Worm (Caenorhabditis elegans): ENCODE measurements around the gene ubc-22.

The ubc-22 gene

ce11 chrX:8853524-8853923, 15.4 kb downstream of the ubc-22 start, which contains the start of gene sprp-4:
Gene sprp-4 (minus strand): TSS chrX:8853624.
- no peak for TF ChIP-seq ztf-4 (tag; optimal IDR thresholded peaks at IDR 0.05)
- TF ChIP-seq zag-1 (tag; optimal IDR thresholded peaks at IDR 0.05), result no peak
- no peak for TF ChIP-seq gmeb-1 (tag; optimal IDR thresholded peaks at IDR 0.05)
- TF ChIP-seq egl-27 (tag; optimal IDR thresholded peaks at IDR 0.05), result no peak
- TF ChIP-seq nhr-77 (tag; optimal IDR thresholded peaks at IDR 0.05), result no peak
- no peak for TF ChIP-seq nhr-21 (tag; optimal IDR thresholded peaks at IDR 0.05)
- TF ChIP-seq sem-4 (tag; optimal IDR thresholded peaks at IDR 0.05), result no peak
- no peak for TF ChIP-seq ceh-16 (tag; optimal IDR thresholded peaks at IDR 0.05)
- TF ChIP-seq R02D3.7 (tag; optimal IDR thresholded peaks at IDR 0.05), result no peak
- TF ChIP-seq elt-3 (tag; optimal IDR thresholded peaks at IDR 0.05), result no peak
- no peak for TF ChIP-seq ztf-1 (GFP tag; conservative IDR thresholded peaks at IDR 0.05)
- no peak for TF ChIP-seq unc-55 (GFP tag; optimal IDR thresholded peaks at IDR 0.05)
- no peak for TF ChIP-seq nhr-237 (tag; optimal IDR thresholded peaks at IDR 0.05)
- no peak for TF ChIP-seq lin-11 (tag; optimal IDR thresholded peaks at IDR 0.05)
- TF ChIP-seq C34F6.9 (tag; optimal IDR thresholded peaks at IDR 0.05), result no peak
- no peak for TF ChIP-seq lsy-2 (tag; optimal IDR thresholded peaks at IDR 0.05)
- TF ChIP-seq lin-13 (GFP tag; optimal IDR thresholded peaks at IDR 0.05), result no peak
- TF ChIP-seq ZK546.5 (tag; optimal IDR thresholded peaks at IDR 0.05), result no peak
- TF ChIP-seq mab-5 (tag; optimal IDR thresholded peaks at IDR 0.05), result no peak
- no peak for TF ChIP-seq nhr-6 (tag; optimal IDR thresholded peaks at IDR 0.05)

ce11 chrX:8846447-8847237, 22.3 kb downstream of the ubc-22 start, which contains the start of gene C28G1.10:
Gene C28G1.10 (plus strand): TSS chrX:8847122.
- no peak for TF ChIP-seq nhr-23 (tag; optimal IDR thresholded peaks at IDR 0.05)
- TF ChIP-seq mdl-1 (tag; optimal IDR thresholded peaks at IDR 0.05), result no peak
- peak; percentile 23 for TF ChIP-seq crh-2 (tag; optimal IDR thresholded peaks at IDR 0.05)
- no peak for TF ChIP-seq lin-13 (GFP tag; optimal IDR thresholded peaks at IDR 0.05)
- TF ChIP-seq mbf-1 (tag; optimal IDR thresholded peaks at IDR 0.05), result no peak
- no peak for TF ChIP-seq snpc-4 (tag; optimal IDR thresholded peaks at IDR 0.05)
- no peak for TF ChIP-seq zag-1 (tag; optimal IDR thresholded peaks at IDR 0.05)
- TF ChIP-seq nhr-237 (tag; optimal IDR thresholded peaks at IDR 0.05), result no peak
- no peak for TF ChIP-seq R02D3.7 (tag; optimal IDR thresholded peaks at IDR 0.05)
- TF ChIP-seq peb-1 (tag; optimal IDR thresholded peaks at IDR 0.05), result no peak
- no peak for TF ChIP-seq skn-1 (tag; optimal IDR thresholded peaks at IDR 0.05)
- no peak for TF ChIP-seq F13H6.1 (tag; optimal IDR thresholded peaks at IDR 0.05)
- no peak for TF ChIP-seq lin-11 (tag; optimal IDR thresholded peaks at IDR 0.05)
- TF ChIP-seq Y55F3AM.14 (GFP tag; optimal IDR thresholded peaks at IDR 0.05), result no peak
- no peak for TF ChIP-seq unc-62 (GFP tag; optimal IDR thresholded peaks at IDR 0.05)
- peak; percentile 37 for TF ChIP-seq nhr-21 (tag; optimal IDR thresholded peaks at IDR 0.05)
- peak; percentile 21 for TF ChIP-seq gmeb-1 (tag; optimal IDR thresholded peaks at IDR 0.05)
- no peak for TF ChIP-seq nhr-129 (tag; optimal IDR thresholded peaks at IDR 0.05)
- TF ChIP-seq C34F6.9 (tag; optimal IDR thresholded peaks at IDR 0.05), result no peak
- TF ChIP-seq unc-55 (GFP tag; optimal IDR thresholded peaks at IDR 0.05), result no peak
- peak; percentile 42 for TF ChIP-seq fos-1 (tag; optimal IDR thresholded peaks at IDR 0.05)
- no peak for TF ChIP-seq nhr-77 (tag; optimal IDR thresholded peaks at IDR 0.05)
- TF ChIP-seq sma-3 (GFP tag; optimal IDR thresholded peaks at IDR 0.05), result no peak
- TF ChIP-seq sem-4 (tag; optimal IDR thresholded peaks at IDR 0.05), result no peak
- no peak for TF ChIP-seq alr-1 (tag; optimal IDR thresholded peaks at IDR 0.05)
- TF ChIP-seq elt-3 (tag; optimal IDR thresholded peaks at IDR 0.05), result no peak
- no peak for TF ChIP-seq nhr-25 (tag; optimal IDR thresholded peaks at IDR 0.05)
- no peak for TF ChIP-seq blmp-1 (tag; optimal IDR thresholded peaks at IDR 0.05; ENCODE audit: insufficient read depth)
- no peak for TF ChIP-seq elt-1 (tag; optimal IDR thresholded peaks at IDR 0.05)
- TF ChIP-seq ztf-1 (GFP tag; conservative IDR thresholded peaks at IDR 0.05), result no peak
- TF ChIP-seq ztf-11 (tag; optimal IDR thresholded peaks at IDR 0.05), result no peak
- no peak for TF ChIP-seq ceh-82 (tag; optimal IDR thresholded peaks at IDR 0.05)

ce11 chrX:8843988-8844387, 25.0 kb downstream of the ubc-22 start, which contains the start of gene ubc-23:
Gene ubc-23 (plus strand): TSS chrX:8844288.
- TF ChIP-seq lsy-2 (tag; optimal IDR thresholded peaks at IDR 0.05) (no peak), ZK546.5 (tag; optimal IDR thresholded peaks at IDR 0.05) (no peak), nhr-23 (tag; optimal IDR thresholded peaks at IDR 0.05) (no peak), nhr-11 (tag; optimal IDR thresholded peaks at IDR 0.05) (no peak), unc-55 (GFP tag; optimal IDR thresholded peaks at IDR 0.05) (no peak), F13H6.1 (tag; optimal IDR thresholded peaks at IDR 0.05) (no peak), ceh-16 (tag; optimal IDR thresholded peaks at IDR 0.05) (no peak), nhr-129 (tag; optimal IDR thresholded peaks at IDR 0.05) (no peak), lin-39 (tag; optimal IDR thresholded peaks at IDR 0.05) (no peak), blmp-1 (tag; optimal IDR thresholded peaks at IDR 0.05; ENCODE audit: insufficient read depth) (no peak), elt-1 (tag; optimal IDR thresholded peaks at IDR 0.05) (no peak), nhr-237 (tag; optimal IDR thresholded peaks at IDR 0.05) (no peak), ceh-82 (tag; optimal IDR thresholded peaks at IDR 0.05) (no peak), nhr-21 (tag; optimal IDR thresholded peaks at IDR 0.05) (no peak)

Measured in whole organism, L2 larva.